Fruit fly (Drosophila melanogaster) whole organism, wandering third instar larva: ENCODE data around the gene CG42460.

ENCODE experiments used
- Abd-B ChIP-seq: fragments of >200 bp; optimal IDR thresholded peaks from 2 replicates; lab custom pipeline; 2017; ENCODE audit warnings: missing biosample characterization, missing genetic modification characterization
- CG32264 ChIP-seq: fragments of 200-800 bp; sonication (Bioruptor generic); optimal IDR thresholded peaks from 2 replicates; lab custom pipeline; 2016; ENCODE audit warnings: missing biosample characterization, missing genetic modification characterization
- CG9705 ChIP-seq: fragments of 200-800 bp; sonication (Bioruptor generic); optimal IDR thresholded peaks from 2 replicates; lab custom pipeline; 2018; ENCODE audit warnings: missing biosample characterization, mild to moderate bottlenecking, missing genetic modification characterization
- CrebA ChIP-seq: fragments of 200-800 bp; sonication (Bioruptor generic); optimal IDR thresholded peaks from 2 replicates; lab custom pipeline; 2016; ENCODE audit warnings: missing biosample characterization, mild to moderate bottlenecking, missing genetic modification characterization, borderline replicate concordance
- Dfd ChIP-seq: fragments of >200 bp; optimal IDR thresholded peaks from 2 replicates; lab custom pipeline; 2017; ENCODE audit warnings: missing biosample characterization, missing genetic modification characterization
- Dif ChIP-seq: fragments of 200-275, 200-300 bp; sonication (Bioruptor generic); optimal IDR thresholded peaks from 2 replicates; lab custom pipeline; 2018; ENCODE audit warnings: missing biosample characterization, missing genetic modification characterization; ENCODE audit not compliant: partially characterized antibody
- HLH106 ChIP-seq: fragments of 200-800 bp; optimal IDR thresholded peaks from 3 replicates; lab custom pipeline; 2019; ENCODE audit warnings: missing biosample characterization, mild to moderate bottlenecking, missing genetic modification characterization, moderate library complexity
- Hnf4 ChIP-seq: fragments of 200-800 bp; sonication (Bioruptor generic); optimal IDR thresholded peaks from 2 replicates; lab custom pipeline; 2016; ENCODE audit warnings: missing biosample characterization, mild to moderate bottlenecking, missing genetic modification characterization
- Hr78 ChIP-seq: fragments of >200 bp; optimal IDR thresholded peaks from 2 replicates; lab custom pipeline; 2017; ENCODE audit warnings: missing biosample characterization, missing genetic modification characterization
- Hr83 ChIP-seq: fragments of 200-300 bp; sonication (Bioruptor generic); optimal IDR thresholded peaks from 2 replicates; lab custom pipeline; 2016; ENCODE audit warnings: missing biosample characterization, mild to moderate bottlenecking, missing genetic modification characterization, moderate library complexity; ENCODE audit not compliant: poor library complexity, severe bottlenecking
- Jra ChIP-seq: sonication (Bioruptor generic); optimal IDR thresholded peaks from 2 replicates; lab custom pipeline; 2016; ENCODE audit warnings: missing biosample characterization, missing genetic modification characterization
- Mio ChIP-seq: sonication (Bioruptor generic); optimal IDR thresholded peaks from 2 replicates; lab custom pipeline; 2016; ENCODE audit warnings: missing biosample characterization, missing genetic modification characterization
- OdsH ChIP-seq: fragments of 200-800 bp; sonication (Bioruptor generic); optimal IDR thresholded peaks from 2 replicates; lab custom pipeline; 2016; ENCODE audit warnings: missing biosample characterization, mild to moderate bottlenecking, missing genetic modification characterization
- Rel ChIP-seq, 2 experiments: fragments of 200-800 bp; sonication (Bioruptor generic) in 1 of 2; optimal IDR thresholded peaks; 2 replicates in 1 of 2; 3 replicates in 1 of 2; lab custom pipeline; 2016 to 2019; ENCODE audit warnings: mild to moderate bottlenecking in 2 of 2, missing biosample characterization in 2 of 2, missing genetic modification characterization in 2 of 2, moderate library complexity in 1 of 2
- Sp1 ChIP-seq: fragments of 200-800 bp; sonication (Bioruptor generic); optimal IDR thresholded peaks from 3 replicates; lab custom pipeline; 2019; ENCODE audit warnings: missing biosample characterization, mild to moderate bottlenecking, missing genetic modification characterization, moderate library complexity
- Vsx2 ChIP-seq: fragments of 200-300, 225-300 bp; sonication (Bioruptor generic); optimal IDR thresholded peaks from 2 replicates; lab custom pipeline; 2018; ENCODE audit warnings: missing biosample characterization, missing genetic modification characterization; ENCODE audit not compliant: partially characterized antibody
- br ChIP-seq: fragments of 200-800 bp; sonication (Bioruptor generic); optimal IDR thresholded peaks from 2 replicates; lab custom pipeline; 2016; ENCODE audit warnings: missing biosample characterization, missing genetic modification characterization
- brk ChIP-seq: fragments of 200-800 bp; sonication (Bioruptor generic); optimal IDR thresholded peaks from 2 replicates; lab custom pipeline; 2016; ENCODE audit warnings: missing biosample characterization, mild to moderate bottlenecking, missing genetic modification characterization
- dl ChIP-seq, 2 experiments: fragments of 175-275, 200-275 bp in 1 of 2; fragments of 200-275 bp in 1 of 2; sonication (Bioruptor generic); optimal IDR thresholded peaks; lab custom pipeline; 2018; ENCODE audit warnings: mild to moderate bottlenecking in 2 of 2, missing biosample characterization in 2 of 2, missing genetic modification characterization in 2 of 2, moderate library complexity in 2 of 2; ENCODE audit not compliant: partially characterized antibody in 2 of 2, insufficient read depth in 1 of 2
- dmrt93B ChIP-seq: fragments of 200-800 bp; sonication (Bioruptor generic); optimal IDR thresholded peaks from 2 replicates; lab custom pipeline; 2018; ENCODE audit warnings: missing biosample characterization, mild to moderate bottlenecking, missing genetic modification characterization
- dsf ChIP-seq: sonication (Bioruptor generic); optimal IDR thresholded peaks from 2 replicates; lab custom pipeline; 2016; ENCODE audit warnings: missing biosample characterization, missing genetic modification characterization, borderline replicate concordance
- ey ChIP-seq: fragments of 200-800 bp; sonication (Bioruptor generic); optimal IDR thresholded peaks from 2 replicates; lab custom pipeline; 2016; ENCODE audit warnings: missing biosample characterization, missing genetic modification characterization
- foxo ChIP-seq, 2 experiments: fragments of 200-800 bp; sonication (Bioruptor generic); optimal IDR thresholded peaks; 2 replicates in 1 of 2; 3 replicates in 1 of 2; lab custom pipeline; 2016 to 2017; ENCODE audit warnings: missing biosample characterization in 2 of 2, missing genetic modification characterization in 2 of 2
- fru ChIP-seq: fragments of 200-800 bp; sonication (Bioruptor generic); optimal IDR thresholded peaks from 3 replicates; lab custom pipeline; 2016; ENCODE audit warnings: missing biosample characterization, mild to moderate bottlenecking, missing genetic modification characterization
- h ChIP-seq: fragments of 200-800 bp; sonication (Bioruptor generic); optimal IDR thresholded peaks from 3 replicates; lab custom pipeline; 2016; ENCODE audit warnings: missing biosample characterization, mild to moderate bottlenecking, missing genetic modification characterization
- jim ChIP-seq: fragments of 175-275, 200-325 bp; sonication (Bioruptor generic); optimal IDR thresholded peaks from 2 replicates; lab custom pipeline; 2016; ENCODE audit warnings: missing biosample characterization, mild to moderate bottlenecking, missing genetic modification characterization
- pan ChIP-seq: fragments of >200 bp; optimal IDR thresholded peaks from 2 replicates; lab custom pipeline; 2017
- psq ChIP-seq: fragments of 200-800 bp; sonication (Bioruptor generic); optimal IDR thresholded peaks from 3 replicates; lab custom pipeline; 2017; ENCODE audit warnings: missing biosample characterization, mild to moderate bottlenecking, missing genetic modification characterization, moderate library complexity
- rgr ChIP-seq: fragments of 200-800 bp; sonication (Bioruptor generic); optimal IDR thresholded peaks from 3 replicates; lab custom pipeline; 2016; ENCODE audit warnings: missing biosample characterization, mild to moderate bottlenecking, missing genetic modification characterization
- sage ChIP-seq: fragments of 200-800 bp; sonication (Bioruptor generic); optimal IDR thresholded peaks from 2 replicates; lab custom pipeline; 2016; ENCODE audit warnings: missing biosample characterization, mild to moderate bottlenecking, missing genetic modification characterization
- sv ChIP-seq: fragments of 200-800 bp; sonication (Bioruptor generic); optimal IDR thresholded peaks from 3 replicates; lab custom pipeline; 2016; ENCODE audit warnings: missing biosample characterization, missing genetic modification characterization
- tai ChIP-seq: sonication (Bioruptor generic); optimal IDR thresholded peaks from 2 replicates; lab custom pipeline; 2016; ENCODE audit warnings: missing biosample characterization, missing genetic modification characterization
- usp ChIP-seq: fragments of >200 bp; optimal IDR thresholded peaks from 2 replicates; lab custom pipeline; 2017; ENCODE audit warnings: missing biosample characterization, missing genetic modification characterization
- woc ChIP-seq: sonication (Bioruptor generic); optimal IDR thresholded peaks from 2 replicates; lab custom pipeline; 2016; ENCODE audit warnings: missing biosample characterization, mild to moderate bottlenecking, missing genetic modification characterization

Gene CG42460

DNA sequence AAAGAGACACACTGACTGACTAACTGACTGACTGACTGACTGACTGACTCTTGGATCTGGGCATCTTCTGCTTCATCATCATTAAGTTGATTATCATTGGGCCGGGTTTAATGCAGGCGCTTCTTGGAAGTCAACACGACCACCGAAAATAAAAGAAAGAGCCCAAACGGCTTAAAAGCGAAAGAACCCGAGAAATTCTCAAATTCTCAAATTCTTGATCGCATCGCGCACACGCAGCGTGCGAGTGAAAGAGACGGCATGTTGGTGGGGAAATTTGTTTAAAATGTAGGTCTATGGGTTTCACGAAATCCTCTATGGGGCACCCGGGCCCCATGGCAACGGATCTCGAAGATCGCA lies 41.8 kb downstream of the CG42460 start:
- TF ChIP-seq CG9705 (GFP tag; lab: Kevin White, UChicago) (no peak), Abd-B (GFP tag; lab: Kevin White, UChicago) (no peak), brk (no peak), dmrt93B (GFP tag; lab: Kevin White, UChicago) (no peak), pan (lab: Kevin White, UChicago) (no peak), Mio (GFP tag; lab: Kevin White, UChicago) (no peak), Hr83 (GFP tag; lab: Kevin White, UChicago) (no peak), jim (GFP tag; lab: Kevin White, UChicago) (no peak), Jra (no peak), Dfd (GFP tag; lab: Kevin White, UChicago) (no peak), h (no peak), dl (GFP tag; optimal IDR thresholded peaks at IDR 0.05; lab: Kevin White, UChicago; ENCODE audit: insufficient read depth in 1 of 2, partially characterized antibody in 2 of 2) (no peak), psq (GFP tag; lab: Kevin White, UChicago) (no peak), dsf (no peak), tai (no peak)

DNA sequence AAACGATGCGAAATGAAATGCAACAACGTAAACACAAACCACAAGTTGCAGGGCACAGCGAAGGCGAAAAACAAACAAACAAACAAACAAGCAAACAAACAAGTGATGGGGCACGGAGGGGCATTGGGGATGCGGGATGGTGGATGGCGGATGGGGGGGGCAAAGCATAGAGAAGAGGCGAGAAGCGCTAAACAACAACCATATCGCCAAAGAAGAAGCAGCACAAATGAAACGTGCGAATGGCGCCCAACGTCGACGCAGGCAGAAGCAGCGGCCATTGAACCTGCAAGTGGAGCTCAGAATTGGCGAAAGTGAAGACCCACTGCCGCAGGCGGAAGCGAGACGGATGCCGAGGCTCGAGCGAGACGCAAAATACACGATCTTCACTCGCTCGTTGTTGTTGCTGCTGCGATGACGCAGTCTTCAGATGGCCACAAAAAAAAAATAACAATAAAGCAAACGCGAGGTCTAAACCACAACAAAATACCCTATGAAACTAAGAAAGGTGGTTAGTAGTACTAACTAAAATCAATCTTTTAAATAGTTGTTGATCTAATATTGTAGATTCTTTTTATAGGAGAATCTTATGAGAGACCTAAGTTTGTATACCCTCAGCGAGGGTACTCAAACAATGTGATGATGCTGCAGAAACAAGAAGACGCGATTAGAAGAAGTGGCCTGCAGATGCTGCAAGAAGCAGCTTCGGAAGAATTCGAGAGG lies 42.4 kb downstream of the CG42460 start:
- TF ChIP-seq Mio (GFP tag; lab: Kevin White, UChicago) (peak; percentile 34), dmrt93B (GFP tag; lab: Kevin White, UChicago) (peak; percentile 68), woc (GFP tag; lab: Kevin White, UChicago) (peak; percentile 96), sage (GFP tag; lab: Kevin White, UChicago) (peak; percentile 89), dl (GFP tag; optimal IDR thresholded peaks at IDR 0.05; lab: Kevin White, UChicago; ENCODE audit: insufficient read depth in 1 of 2, partially characterized antibody in 2 of 2) (no peak), Hnf4 (peak; percentile 89), fru (peak; percentile 93), sv (GFP tag; lab: Kevin White, UChicago) (no peak), OdsH (GFP tag; lab: Kevin White, UChicago) (peak; percentile 88), Dfd (GFP tag; lab: Kevin White, UChicago) (no peak), dsf (peak; percentile 21), Abd-B (GFP tag; lab: Kevin White, UChicago) (no peak), rgr (GFP tag; lab: Kevin White, UChicago) (peak; percentile 91), Rel (GFP tag; optimal IDR thresholded peaks at IDR 0.05; lab: Kevin White, UChicago) (peak; percentile 75), Rel (tag; optimal IDR thresholded peaks at IDR 0.05; lab: Kevin White, UChicago) (peak; percentile 41), HLH106 (tag; lab: Kevin White, UChicago) (peak; percentile 81), br (GFP tag; lab: Kevin White, UChicago) (peak; percentile 88), h (peak; percentile 95), foxo (GFP tag; optimal IDR thresholded peaks at IDR 0.05; lab: Kevin White, UChicago) (peak; percentile 51 to 91), brk (peak; percentile 85), CrebA (GFP tag; lab: Kevin White, UChicago) (peak; percentile 78), CG9705 (GFP tag; lab: Kevin White, UChicago) (no peak), jim (GFP tag; lab: Kevin White, UChicago) (no peak), Dif (GFP tag; lab: Kevin White, UChicago) (no peak), psq (GFP tag; lab: Kevin White, UChicago) (peak; percentile 98), ey (GFP tag; lab: Kevin White, UChicago) (peak; percentile 95), Sp1 (GFP tag; lab: Kevin White, UChicago) (peak; percentile 75), usp (no peak), CG32264 (GFP tag; lab: Kevin White, UChicago) (peak; percentile 85), tai (peak; percentile 79), Jra (peak; percentile 89)

DNA sequence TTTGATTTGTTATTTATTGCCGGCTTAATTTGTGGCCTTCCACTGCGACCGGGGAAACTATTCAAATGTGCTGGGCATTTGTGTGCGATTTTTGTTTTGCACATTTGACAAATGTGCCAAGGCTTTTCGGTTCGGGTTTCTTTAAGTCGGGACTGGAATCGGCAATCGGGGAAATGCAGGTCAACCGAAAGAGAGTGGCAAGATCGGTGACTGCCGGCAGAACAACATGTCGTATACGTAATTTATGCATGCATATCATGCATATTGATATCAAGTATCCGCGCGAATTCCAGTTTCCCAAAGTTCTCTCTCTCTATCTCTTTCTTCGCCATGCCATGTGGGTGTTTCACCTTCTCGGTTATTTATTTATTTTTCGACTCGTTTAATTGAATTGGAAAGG lies 45.9 kb downstream of the CG42460 start:
- TF ChIP-seq usp (no peak), fru (no peak), pan (lab: Kevin White, UChicago) (no peak), sv (GFP tag; lab: Kevin White, UChicago) (no peak), rgr (GFP tag; lab: Kevin White, UChicago) (no peak), psq (GFP tag; lab: Kevin White, UChicago) (no peak), Sp1 (GFP tag; lab: Kevin White, UChicago) (no peak), Hr78 (GFP tag; lab: Kevin White, UChicago) (no peak), Jra (no peak), CrebA (GFP tag; lab: Kevin White, UChicago) (no peak), Vsx2 (GFP tag; lab: Kevin White, UChicago) (no peak), sage (GFP tag; lab: Kevin White, UChicago) (no peak)
